Worm (Caenorhabditis elegans) whole organism, L4 larva: ENCODE measurements around the gene Y54G2A.45.

Experiments used
- T26A8.4 ChIP-seq: fragments of 200-800 bp; sonication (Bioruptor generic); IDR thresholded peaks from 2 replicates; pipeline ENCODE4 v1.3.6; 2022; ENCODE audit warnings: missing genetic modification characterization, missing compliant biosample characterization
- ctbp-1 ChIP-seq: fragments of 200-800 bp; sonication (Bioruptor generic); IDR thresholded peaks from 2 replicates; pipeline ENCODE4 v1.3.6; 2022; ENCODE audit warnings: missing genetic modification reagents, missing genetic modification characterization, missing compliant biosample characterization
- dpl-1 ChIP-seq: fragments of 150-350 bp; optimal IDR thresholded peaks from 2 replicates; lab custom pipeline; 2014; ENCODE audit warnings: missing biosample characterization, missing genetic modification reagents, missing genetic modification characterization
- nhr-25 ChIP-seq: sonication (generic microtip); optimal IDR thresholded peaks from 2 replicates; lab custom pipeline; 2017; ENCODE audit warnings: missing genetic modification characterization, mild to moderate bottlenecking, missing compliant biosample characterization, antibody characterized with exemption, moderate library complexity, borderline replicate concordance; ENCODE audit not compliant: insufficient read depth
- nhr-77 ChIP-seq: fragments of 150-350 bp; optimal IDR thresholded peaks from 2 replicates; lab custom pipeline; 2014; ENCODE audit warnings: missing biosample characterization, missing genetic modification characterization
- unc-39 ChIP-seq: sonication (generic microtip); optimal IDR thresholded peaks from 2 replicates; lab custom pipeline; 2017; ENCODE audit warnings: missing biosample characterization, missing genetic modification characterization
- unc-62 ChIP-seq, 3 experiments: fragments of 150-350 bp in 1 of 3; sonication (generic microtip); optimal IDR thresholded peaks in 2 of 3; peaks in 1 of 3; 1 replicate in 1 of 3; 2 replicates in 2 of 3; lab custom pipeline; 2014 to 2017; ENCODE audit warnings: missing biosample characterization in 3 of 3, missing genetic modification characterization in 3 of 3, missing genetic modification reagents in 3 of 3, missing genotype in 1 of 3
- ztf-11 ChIP-seq: fragments of 150-350 bp; optimal IDR thresholded peaks from 2 replicates; lab custom pipeline; 2014; ENCODE audit warnings: missing biosample characterization, missing genetic modification characterization

DNA sequence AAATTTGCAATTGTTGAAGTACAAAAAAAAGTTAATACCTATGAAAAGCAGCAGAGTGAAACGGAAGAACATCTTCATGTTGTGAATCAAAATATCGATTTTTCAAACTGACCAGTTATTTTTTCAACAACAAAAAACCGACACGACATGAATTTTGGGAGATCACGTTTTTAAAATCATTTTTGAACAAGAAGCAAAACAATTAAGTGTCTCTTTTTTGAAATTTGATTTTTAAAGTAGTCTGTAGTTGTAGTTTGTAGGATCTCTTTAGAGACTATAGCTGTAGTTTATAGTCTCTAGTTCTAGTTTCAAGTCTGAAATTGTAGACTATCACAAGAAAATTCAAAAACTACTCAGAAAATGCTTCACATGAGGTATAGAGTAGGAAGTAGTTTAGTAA lies 38.2 kb downstream of the Y54G2A.45 start, which contains the start of gene Y54G2A.15:
- TF ChIP-seq nhr-25 (tag; lab: Kevin White, UChicago) = no peak
- no peak for TF ChIP-seq nhr-77 (tag; lab: Kevin White, UChicago)
- TF ChIP-seq ztf-11 = no peak
- no peak for TF ChIP-seq unc-62 (GFP tag; optimal IDR thresholded peaks at IDR 0.05 in 1 of 2; lab: Kevin White, UChicago)
- no peak for TF ChIP-seq unc-62 (tag; optimal IDR thresholded peaks at IDR 0.05; lab: Kevin White, UChicago)
- no peak for TF ChIP-seq dpl-1 (GFP tag; lab: Kevin White, UChicago)
- no peak for TF ChIP-seq unc-39 (tag; lab: Kevin White, UChicago)
- TF ChIP-seq T26A8.4 (GFP tag; lab: Robert Waterston, UW) = no peak
- TF ChIP-seq ctbp-1 (GFP tag; lab: Robert Waterston, UW) = no peak
